Worm (Caenorhabditis elegans): ENCODE measurements around the gene acdh-9.

DNA sequence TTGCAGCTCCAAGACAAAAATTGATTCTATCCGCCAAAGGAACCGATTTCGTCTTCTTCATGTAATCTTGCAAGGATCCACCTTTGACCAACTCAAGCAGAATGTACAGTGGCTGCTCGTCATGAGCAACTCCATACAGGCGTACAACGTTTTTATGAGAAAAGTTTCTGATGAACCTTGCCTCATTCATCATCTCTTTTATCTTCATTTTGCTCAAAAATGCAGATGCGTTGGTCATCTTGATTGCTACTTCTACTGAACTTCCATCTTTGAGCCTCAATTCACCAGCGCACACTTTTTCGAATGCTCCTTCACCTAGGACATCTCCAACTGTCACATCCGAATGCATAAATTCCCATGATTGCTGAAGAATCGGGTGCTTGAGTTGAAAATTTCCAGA lies 51.5 kb downstream of the acdh-9 start:
- TF ChIP-seq lin-11 (tag; optimal IDR thresholded peaks at IDR 0.05) (no peak), F13H6.1 (tag; optimal IDR thresholded peaks at IDR 0.05) (no peak), unc-55 (GFP tag; optimal IDR thresholded peaks at IDR 0.05) (no peak), hlh-8 (tag; optimal IDR thresholded peaks at IDR 0.05) (no peak), hlh-30 (tag; optimal IDR thresholded peaks at IDR 0.05; ENCODE audit: insufficient read depth) (no peak), pha-4 (tag; optimal IDR thresholded peaks at IDR 0.05) (no peak), pros-1 (tag; optimal IDR thresholded peaks at IDR 0.05) (no peak), unc-3 (GFP tag; conservative IDR thresholded peaks at IDR 0.05) (no peak), unc-3 (tag; optimal IDR thresholded peaks at IDR 0.05) (no peak), nhr-11 (tag; optimal IDR thresholded peaks at IDR 0.05) (no peak), madf-2 (tag; optimal IDR thresholded peaks at IDR 0.05) (no peak), pat-9 (tag; optimal IDR thresholded peaks at IDR 0.05) (no peak), sox-4 (tag; optimal IDR thresholded peaks at IDR 0.05) (no peak), ceh-24 (tag; optimal IDR thresholded peaks at IDR 0.05) (no peak)

Measured in whole organism, late embryonic.